Worm (Caenorhabditis elegans) whole organism, L1 larva: Measurements from ENCODE around the gene Y6G8.14.
"Not testable (repeated sequence)": the region's sequence is repeated elsewhere in the genome, so short reads cannot be mapped to it uniquely, and the experiment has no call there.

Experiments used
- C16A3.4 ChIP-seq: fragments of 150-350 bp; optimal IDR thresholded peaks from 2 replicates; lab custom pipeline; 2014; ENCODE audit warnings: missing biosample characterization, missing genetic modification characterization
- aha-1 ChIP-seq: fragments of 150-350 bp; optimal IDR thresholded peaks from 2 replicates; lab custom pipeline; 2014; ENCODE audit warnings: missing biosample characterization, missing genetic modification characterization
- aly-2 ChIP-seq: fragments of 150-350 bp; optimal IDR thresholded peaks from 2 replicates; lab custom pipeline; 2014; ENCODE audit warnings: missing biosample characterization, missing genetic modification characterization
- ces-1 ChIP-seq: fragments of 150-350 bp; optimal IDR thresholded peaks from 2 replicates; lab custom pipeline; 2014; ENCODE audit warnings: missing biosample characterization, missing genetic modification reagents, missing genetic modification characterization
- elt-2 ChIP-seq: sonication (generic microtip); optimal IDR thresholded peaks from 2 replicates; lab custom pipeline; 2016; ENCODE audit warnings: missing genetic modification characterization, mild to moderate bottlenecking, inconsistent platforms, missing compliant biosample characterization, missing genetic modification reagents
- mdl-1 ChIP-seq, 2 experiments: fragments of 150-350 bp; optimal IDR thresholded peaks; 2 replicates each; lab custom pipeline; 2014 to 2017; ENCODE audit warnings: missing biosample characterization in 2 of 2, missing genetic modification characterization in 2 of 2, inconsistent platforms in 1 of 2
- mep-1 ChIP-seq: fragments of 150-350 bp; optimal IDR thresholded peaks from 2 replicates; lab custom pipeline; 2014; ENCODE audit warnings: missing biosample characterization, missing genetic modification characterization
- nhr-12 ChIP-seq: sonication (generic microtip); optimal IDR thresholded peaks from 2 replicates; lab custom pipeline; 2017; ENCODE audit warnings: missing biosample characterization, missing genetic modification characterization
- nhr-71 ChIP-seq: sonication (generic microtip); optimal IDR thresholded peaks from 2 replicates; lab custom pipeline; 2016; ENCODE audit warnings: mild to moderate bottlenecking, missing genetic modification characterization, moderate library complexity, missing compliant biosample characterization
- nhr-77 ChIP-seq: fragments of 150-350 bp; optimal IDR thresholded peaks from 2 replicates; lab custom pipeline; 2014; ENCODE audit warnings: missing biosample characterization, missing genetic modification characterization
- rnt-1 ChIP-seq: sonication (generic microtip); optimal IDR thresholded peaks from 2 replicates; lab custom pipeline; 2016; ENCODE audit warnings: mild to moderate bottlenecking, missing genetic modification characterization, moderate library complexity, missing compliant biosample characterization
- skn-1 ChIP-seq: fragments of 150-350 bp; optimal IDR thresholded peaks from 2 replicates; lab custom pipeline; 2014; ENCODE audit warnings: missing biosample characterization, missing genetic modification characterization
- snpc-4 ChIP-seq: fragments of 150-350 bp; optimal IDR thresholded peaks from 2 replicates; lab custom pipeline; 2014; ENCODE audit warnings: missing biosample characterization, missing genetic modification characterization

DNA sequence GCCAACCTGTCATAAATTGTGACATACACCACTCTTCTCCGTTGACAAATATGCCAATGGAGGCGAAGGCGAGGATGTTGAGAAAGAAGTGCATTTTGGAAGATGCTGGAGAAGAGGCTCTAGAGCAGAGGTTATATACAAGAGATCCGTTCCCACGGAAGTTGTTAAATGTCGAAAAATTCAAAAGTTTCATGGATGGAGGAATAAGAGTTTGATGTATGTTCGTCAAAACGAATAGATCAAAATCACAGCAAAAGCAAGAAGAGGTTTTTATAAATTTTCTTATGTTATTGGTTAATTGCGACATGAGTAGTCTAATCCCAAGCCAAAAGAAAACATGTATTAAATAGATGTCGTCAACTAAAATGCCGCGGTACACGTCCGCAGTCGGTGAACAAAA, 3.6 kb downstream of the Y6G8.14 start, which contains the start of gene Y6G8.15:
- TF ChIP-seq ces-1 (GFP tag; lab: Kevin White, UChicago); aha-1 (tag; lab: Kevin White, UChicago); nhr-12 (tag; lab: Kevin White, UChicago); mdl-1 (tag; optimal IDR thresholded peaks at IDR 0.05; lab: Kevin White, UChicago); nhr-77; C16A3.4 (tag; lab: Kevin White, UChicago); rnt-1 (tag; lab: Kevin White, UChicago); nhr-71; mep-1 (tag; lab: Kevin White, UChicago); snpc-4 (tag; lab: Kevin White, UChicago); elt-2 (tag; lab: Kevin White, UChicago); aly-2 (tag; lab: Kevin White, UChicago); skn-1 (tag; lab: Kevin White, UChicago): not testable (repeated sequence)
